Worm (Caenorhabditis elegans) whole organism, L3 larva: ENCODE measurements around the gene srxa-7.

Experiments
- egl-27 ChIP-seq: sonication (generic microtip); optimal IDR thresholded peaks from 4 replicates; lab custom pipeline; 2017; ENCODE audit warnings: missing biosample characterization, missing genetic modification reagents, missing genetic modification characterization
- elt-1 ChIP-seq: fragments of 150-350 bp; optimal IDR thresholded peaks from 2 replicates; lab custom pipeline; 2014; ENCODE audit warnings: missing biosample characterization, missing genetic modification characterization
- elt-2 ChIP-seq: sonication (generic microtip); optimal IDR thresholded peaks from 2 replicates; lab custom pipeline; 2016; ENCODE audit warnings: missing genetic modification reagents, mild to moderate bottlenecking, missing genetic modification characterization, missing compliant biosample characterization
- fkh-10 ChIP-seq: sonication (generic microtip); optimal IDR thresholded peaks from 2 replicates; lab custom pipeline; 2017; ENCODE audit warnings: missing biosample characterization, missing genetic modification reagents, missing genetic modification characterization
- mdl-1 ChIP-seq: fragments of 150-350 bp; optimal IDR thresholded peaks from 2 replicates; lab custom pipeline; 2014; ENCODE audit warnings: missing biosample characterization, missing genetic modification characterization
- nfya-1 ChIP-seq: sonication (generic microtip); optimal IDR thresholded peaks from 2 replicates; lab custom pipeline; 2017; ENCODE audit warnings: missing genetic modification characterization, mild to moderate bottlenecking, missing compliant biosample characterization, antibody characterized with exemption, moderate library complexity; ENCODE audit not compliant: insufficient read depth
- nhr-28 ChIP-seq: fragments of 150-350 bp; optimal IDR thresholded peaks from 2 replicates; lab custom pipeline; 2014; ENCODE audit warnings: missing biosample characterization, missing genetic modification characterization
- nhr-76 ChIP-seq: fragments of 150-350 bp; sonication (generic microtip); optimal IDR thresholded peaks from 5 replicates; lab custom pipeline; 2014; ENCODE audit warnings: missing biosample characterization, missing genetic modification characterization
- pha-4 ChIP-seq: fragments of 150-350 bp; optimal IDR thresholded peaks from 2 replicates; lab custom pipeline; 2014; ENCODE audit warnings: missing biosample characterization, missing genetic modification reagents, missing genetic modification characterization
- snpc-4 ChIP-seq: fragments of 150-350 bp; optimal IDR thresholded peaks from 2 replicates; lab custom pipeline; 2014; ENCODE audit warnings: missing biosample characterization, missing genetic modification characterization
- tbx-2 ChIP-seq: sonication (generic microtip); optimal IDR thresholded peaks from 2 replicates; lab custom pipeline; 2016; ENCODE audit warnings: mild to moderate bottlenecking, missing genetic modification characterization, missing compliant biosample characterization
- unc-62 ChIP-seq: fragments of 150-350 bp; sonication (generic microtip); optimal IDR thresholded peaks from 4 replicates; lab custom pipeline; 2014; ENCODE audit warnings: missing biosample characterization, missing genetic modification reagents, missing genetic modification characterization

ce11 chrV:16258142-16258541, 49.2 kb upstream of the srxa-7 start, which contains the start of gene nhr-218:
- TF ChIP-seq elt-2 (tag; lab: Kevin White, UChicago) (no peak), unc-62 (GFP tag; lab: Kevin White, UChicago) (no peak), nhr-76 (tag; lab: Kevin White, UChicago) (no peak), elt-1 (tag; lab: Kevin White, UChicago) (no peak), nhr-28 (tag; lab: Kevin White, UChicago) (no peak), mdl-1 (tag; lab: Kevin White, UChicago) (no peak), fkh-10 (GFP tag; lab: Kevin White, UChicago) (no peak), pha-4 (tag; lab: Kevin White, UChicago) (no peak), egl-27 (tag; lab: Kevin White, UChicago) (no peak), tbx-2 (tag; lab: Kevin White, UChicago) (no peak), snpc-4 (tag; lab: Kevin White, UChicago) (no peak), nfya-1 (tag; lab: Kevin White, UChicago) (no peak)
